Fruit fly (Drosophila melanogaster): ENCODE results near the gene bard.

Gene bard

DNA sequence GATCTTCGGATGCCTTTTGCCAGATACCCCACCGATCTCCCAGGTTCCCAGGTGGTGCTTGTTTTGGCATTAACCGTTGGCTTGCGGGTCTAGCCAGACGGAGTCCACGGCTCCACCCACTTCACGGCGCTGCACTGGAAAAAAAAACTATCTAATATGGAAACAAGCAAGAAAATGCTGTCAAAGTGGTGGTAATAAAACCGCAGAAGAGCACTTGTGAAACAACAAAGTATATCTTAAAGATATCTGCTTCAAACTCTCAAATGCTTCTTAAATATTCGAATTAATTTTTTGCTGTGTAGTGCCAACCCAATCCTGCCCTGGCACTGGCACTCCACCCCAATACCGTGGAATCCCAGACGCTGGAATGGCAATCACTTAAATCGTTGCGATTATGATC lies 22.4 kb upstream of the bard start:
- TF ChIP-seq CG12605 (GFP tag; IDR thresholded peaks at IDR 0.05), result no peak
- peak; percentile 11 for TF ChIP-seq CG8301 (tag; optimal IDR thresholded peaks at IDR 0.05)
- TF ChIP-seq CG17806 (tag; optimal IDR thresholded peaks at IDR 0.05), result no peak
- no peak for TF ChIP-seq Pif1B (GFP tag; optimal IDR thresholded peaks at IDR 0.05)
- 0 out of 2 replicates have a peak, but pooled peaks have one; percentile 9 for TF ChIP-seq CG32121 (GFP tag; IDR thresholded peaks at IDR 0.05)
- peak; percentile 44 for TF ChIP-seq CG14655 (GFP tag; optimal IDR thresholded peaks at IDR 0.05)
- TF ChIP-seq fd96Ca (GFP tag; IDR thresholded peaks at IDR 0.05), result 0 out of 3 replicates have a peak, but pooled peaks have one; percentile 43

DNA sequence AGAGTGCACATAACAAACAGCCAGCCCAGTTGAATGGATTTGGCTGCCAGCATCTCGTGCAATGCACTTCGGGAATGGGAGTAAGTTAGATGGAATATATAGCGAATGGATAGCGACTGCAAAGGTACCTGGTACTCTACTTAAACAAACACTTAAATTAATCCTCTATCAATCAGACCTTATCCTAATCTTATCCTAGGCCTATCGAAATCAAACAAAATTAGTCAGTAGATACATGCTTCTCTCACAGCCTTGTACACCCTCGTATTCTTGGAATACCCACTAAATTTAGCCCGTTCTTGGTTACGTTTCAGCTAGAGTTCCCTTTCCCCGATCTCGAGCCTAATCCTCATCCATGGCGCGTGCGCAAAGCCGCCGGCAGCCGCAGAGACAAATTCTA lies 20.3 kb upstream of the bard start:
- TF ChIP-seq CG32121 (GFP tag; IDR thresholded peaks at IDR 0.05), result no peak
- TF ChIP-seq fd96Ca (GFP tag; IDR thresholded peaks at IDR 0.05), result no peak
- TF ChIP-seq CG4496 (GFP tag; IDR thresholded peaks at IDR 0.05), result no peak
- TF ChIP-seq CG14655 (GFP tag; optimal IDR thresholded peaks at IDR 0.05), result peak; percentile 60
- no peak for TF ChIP-seq CG17806 (tag; optimal IDR thresholded peaks at IDR 0.05)
- peak; percentile 17 for TF ChIP-seq CG8301 (tag; optimal IDR thresholded peaks at IDR 0.05)
- no peak for TF ChIP-seq CG15710 (tag; optimal IDR thresholded peaks at IDR 0.05)
- TF ChIP-seq D1 (tag; optimal IDR thresholded peaks at IDR 0.05), result no peak
- no peak for TF ChIP-seq Snoo (tag; optimal IDR thresholded peaks at IDR 0.05)
- no peak for TF ChIP-seq CG13204 (GFP tag; optimal IDR thresholded peaks at IDR 0.05)
- no peak for TF ChIP-seq CG34367 (tag; optimal IDR thresholded peaks at IDR 0.05)
- TF ChIP-seq CG10348 (GFP tag; IDR thresholded peaks at IDR 0.05), result no peak
- no peak for TF ChIP-seq CG12605 (GFP tag; IDR thresholded peaks at IDR 0.05)
- TF ChIP-seq EcR (GFP tag; optimal IDR thresholded peaks at IDR 0.05), result no peak
- no peak for TF ChIP-seq Pif1A (GFP tag; optimal IDR thresholded peaks at IDR 0.05)
- peak; percentile 15; the same call in 1 of the 2 replicates for TF ChIP-seq Ets98B (GFP tag; IDR thresholded peaks at IDR 0.05)
- TF ChIP-seq gl (tag; optimal IDR thresholded peaks at IDR 0.05), result no peak
- TF ChIP-seq CG8159 (tag; optimal IDR thresholded peaks at IDR 0.05), result no peak

DNA sequence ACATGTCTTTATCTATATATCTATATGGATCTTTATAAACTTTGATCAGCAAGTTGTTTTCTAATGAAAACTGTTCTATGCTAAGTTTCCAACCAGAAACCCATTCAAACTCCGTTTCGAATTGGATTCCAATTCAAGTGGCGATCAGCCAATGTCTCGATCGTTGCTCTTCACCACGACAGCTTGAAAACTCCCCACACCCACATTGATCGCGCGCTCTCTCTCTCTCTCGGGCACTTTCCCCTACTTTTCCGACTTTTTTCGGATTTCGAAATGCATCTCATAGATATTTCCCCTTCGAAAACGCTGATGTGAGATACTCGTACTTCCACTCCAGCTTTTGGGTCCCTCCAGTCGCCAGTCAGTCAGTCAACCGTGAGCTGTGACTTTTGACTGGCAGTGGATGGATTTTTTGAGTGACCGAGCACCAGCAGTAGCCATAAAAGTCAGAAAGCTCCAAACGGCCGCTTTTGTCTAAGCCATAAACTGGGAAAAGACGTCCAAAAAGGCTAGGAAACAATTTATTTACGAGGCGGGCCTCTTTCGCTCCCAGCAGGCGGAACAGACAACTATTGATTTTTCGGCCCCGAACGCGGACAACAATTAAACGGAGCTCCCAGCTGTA lies 17.6 kb upstream of the bard start:
- TF ChIP-seq CG13204 (GFP tag; optimal IDR thresholded peaks at IDR 0.05) (peak; percentile 1), CG10348 (GFP tag; IDR thresholded peaks at IDR 0.05) (no peak)

DNA sequence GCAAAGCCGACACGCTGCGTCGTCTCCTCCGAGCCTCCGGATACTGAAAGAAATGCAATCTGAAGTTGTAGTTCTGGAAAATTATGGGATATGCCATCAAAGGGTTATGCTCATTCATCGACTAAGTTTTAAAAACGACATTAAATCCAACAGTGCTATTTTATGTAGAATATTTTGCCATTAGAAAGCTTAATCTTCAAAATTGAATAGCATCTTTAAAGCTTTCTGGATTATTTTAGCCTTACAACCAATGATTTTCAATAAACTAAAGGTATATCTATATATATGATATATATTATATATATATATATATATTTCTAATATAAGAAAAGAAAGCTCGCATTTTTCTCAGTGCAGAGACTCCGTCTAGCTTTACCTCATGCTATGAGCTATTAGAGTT lies 16.5 kb upstream of the bard start:
- peak; percentile 27 for TF ChIP-seq CG9948 (tag; optimal IDR thresholded peaks at IDR 0.05)
- TF ChIP-seq CG14655 (GFP tag; optimal IDR thresholded peaks at IDR 0.05), result peak; percentile 68
- no peak for TF ChIP-seq D1 (tag; optimal IDR thresholded peaks at IDR 0.05)
- TF ChIP-seq Ets98B (GFP tag; IDR thresholded peaks at IDR 0.05), result no peak
- TF ChIP-seq CG8301 (tag; optimal IDR thresholded peaks at IDR 0.05), result peak; percentile 40
- TF ChIP-seq CG32121 (GFP tag; IDR thresholded peaks at IDR 0.05), result no peak
- peak; percentile 25 for TF ChIP-seq CG17806 (tag; optimal IDR thresholded peaks at IDR 0.05)
- peak; percentile 34 for TF ChIP-seq CG8159 (tag; optimal IDR thresholded peaks at IDR 0.05)
- TF ChIP-seq CG15710 (tag; optimal IDR thresholded peaks at IDR 0.05), result no peak

DNA sequence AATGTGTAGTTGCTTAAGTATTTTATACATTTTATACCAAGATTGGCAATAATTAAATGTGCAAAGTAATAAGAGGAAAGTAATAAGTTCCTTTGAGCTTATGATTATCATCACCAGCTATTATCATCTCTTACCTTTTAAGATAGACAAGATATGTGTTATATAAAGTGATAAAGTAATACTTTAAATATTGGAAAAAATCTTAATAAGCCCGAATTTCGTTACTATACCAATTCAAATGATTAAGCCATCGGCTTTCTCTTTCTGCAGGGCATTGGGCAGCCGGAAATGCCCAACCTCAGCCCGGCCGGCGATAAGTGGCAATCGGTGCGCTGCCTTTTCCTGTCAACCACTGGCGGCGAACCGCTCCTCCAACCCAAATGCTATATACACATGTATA lies 12.9 kb upstream of the bard start:
- no peak for TF ChIP-seq rn (GFP tag; IDR thresholded peaks at IDR 0.05)
- peak; percentile 26 for TF ChIP-seq CG8159 (tag; optimal IDR thresholded peaks at IDR 0.05)
- no peak for TF ChIP-seq Ets98B (GFP tag; IDR thresholded peaks at IDR 0.05)
- TF ChIP-seq CG13204 (GFP tag; optimal IDR thresholded peaks at IDR 0.05), result no peak
- peak; percentile 25 for TF ChIP-seq CG14655 (GFP tag; optimal IDR thresholded peaks at IDR 0.05)
- no peak for TF ChIP-seq fd96Ca (GFP tag; IDR thresholded peaks at IDR 0.05)
- TF ChIP-seq CG9948 (tag; optimal IDR thresholded peaks at IDR 0.05), result peak; percentile 9
- TF ChIP-seq CG8301 (tag; optimal IDR thresholded peaks at IDR 0.05), result no peak
- TF ChIP-seq Snoo (tag; optimal IDR thresholded peaks at IDR 0.05), result no peak
- TF ChIP-seq EcR (GFP tag; optimal IDR thresholded peaks at IDR 0.05), result no peak
- no peak for TF ChIP-seq CG4496 (GFP tag; IDR thresholded peaks at IDR 0.05)
- no peak for TF ChIP-seq CG34367 (tag; optimal IDR thresholded peaks at IDR 0.05)
- TF ChIP-seq CG15710 (tag; optimal IDR thresholded peaks at IDR 0.05), result peak; percentile 6

DNA sequence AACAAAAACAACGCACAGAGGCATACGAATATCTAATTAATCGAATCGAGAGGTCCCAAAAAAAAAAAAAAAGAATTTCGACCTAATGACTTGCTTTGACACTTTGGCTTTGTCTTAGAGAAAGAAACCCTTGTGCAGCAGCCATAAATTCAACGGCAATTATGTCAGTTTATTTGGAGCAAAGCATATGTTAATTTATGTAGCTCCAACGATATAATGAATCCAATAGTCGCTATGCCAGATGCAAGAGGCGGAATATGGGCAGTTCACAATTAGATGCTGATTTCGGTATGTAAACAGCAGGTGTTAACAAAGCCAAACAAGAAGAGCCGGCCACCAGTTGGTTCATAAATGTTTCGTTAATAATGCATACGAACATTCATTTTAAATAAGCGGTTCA lies 7.9 kb upstream of the bard start:
- TF ChIP-seq CG9948 (tag; optimal IDR thresholded peaks at IDR 0.05) (no peak), CG8159 (tag; optimal IDR thresholded peaks at IDR 0.05) (no peak), CG34367 (tag; optimal IDR thresholded peaks at IDR 0.05) (no peak)

DNA sequence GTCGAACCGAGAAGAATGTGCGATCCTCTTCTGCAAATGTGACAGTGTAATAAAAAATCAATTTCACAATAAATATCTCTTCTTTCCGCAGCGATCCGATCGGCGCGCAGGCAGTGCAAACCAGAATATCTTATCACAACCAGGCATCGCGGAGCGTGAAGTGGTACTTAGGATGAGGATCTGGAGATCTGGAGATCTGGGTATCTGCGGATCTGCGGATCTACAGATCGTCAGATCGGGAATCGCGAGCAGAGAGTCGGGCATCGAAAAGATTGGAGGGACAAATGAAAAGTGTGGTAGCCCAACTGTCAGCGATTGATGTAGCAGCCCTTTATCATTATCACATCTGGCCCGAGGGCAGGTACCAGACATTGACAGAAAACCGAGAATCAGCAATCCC lies 5.8 kb upstream of the bard start:
- TF ChIP-seq EcR (GFP tag; optimal IDR thresholded peaks at IDR 0.05) (no peak), CG34367 (tag; optimal IDR thresholded peaks at IDR 0.05) (no peak), Snoo (tag; optimal IDR thresholded peaks at IDR 0.05) (no peak), CG8301 (tag; optimal IDR thresholded peaks at IDR 0.05) (no peak), Pif1A (GFP tag; optimal IDR thresholded peaks at IDR 0.05) (no peak), CG15710 (tag; optimal IDR thresholded peaks at IDR 0.05) (no peak), CG14655 (GFP tag; optimal IDR thresholded peaks at IDR 0.05) (no peak), Pif1B (GFP tag; optimal IDR thresholded peaks at IDR 0.05) (no peak), CG13204 (GFP tag; optimal IDR thresholded peaks at IDR 0.05) (no peak), CG17806 (tag; optimal IDR thresholded peaks at IDR 0.05) (no peak), CG10348 (GFP tag; IDR thresholded peaks at IDR 0.05) (no peak), Ets98B (GFP tag; IDR thresholded peaks at IDR 0.05) (no peak), CG32121 (GFP tag; IDR thresholded peaks at IDR 0.05) (no peak), CG8159 (tag; optimal IDR thresholded peaks at IDR 0.05) (no peak), gl (tag; optimal IDR thresholded peaks at IDR 0.05) (no peak)

Measured in whole organism, pupa.